Worm (Caenorhabditis elegans) whole organism, mixed stage, embryonic: ENCODE data around the gene rsp-4.

Experiments used
- mep-1 ChIP-seq: fragments of 150-350 bp; optimal IDR thresholded peaks from 2 replicates; lab custom pipeline; 2017; ENCODE audit warnings: missing biosample characterization, missing genetic modification reagents, missing genetic modification characterization, inconsistent platforms
- nhr-28 ChIP-seq: fragments of 150-350 bp; optimal IDR thresholded peaks from 2 replicates; lab custom pipeline; 2014; ENCODE audit warnings: missing biosample characterization, missing genetic modification characterization

DNA sequence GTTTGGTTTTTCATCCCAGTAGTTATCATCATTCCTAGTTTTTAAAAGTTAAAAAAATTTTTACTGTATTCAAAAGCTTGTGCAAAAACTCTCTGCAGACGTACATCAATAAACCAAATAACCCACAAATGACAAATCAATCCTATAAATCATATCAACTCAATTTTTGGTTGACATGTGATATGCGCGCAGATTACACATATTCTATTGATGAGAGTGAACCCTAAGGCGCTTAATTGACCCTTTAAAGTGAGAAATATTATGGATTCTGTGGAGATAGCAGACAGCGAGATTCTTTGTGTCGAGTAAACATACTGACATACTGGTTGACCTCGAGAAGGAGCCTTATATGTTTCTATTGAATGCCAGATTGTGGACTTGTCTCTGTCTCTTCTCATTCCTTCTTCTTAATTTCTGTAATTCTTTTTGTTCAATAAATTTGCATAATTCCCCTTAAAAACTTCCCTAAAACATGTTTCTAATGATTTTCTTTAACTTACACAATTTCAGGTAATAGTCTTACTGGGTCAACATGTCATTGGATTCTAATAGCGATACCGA, 27.6 kb upstream of the rsp-4 start, which contains the start of gene EEED8.2:
- TF ChIP-seq nhr-28 (tag; lab: Kevin White, UChicago) (no peak), mep-1 (tag; lab: Kevin White, UChicago) (no peak)
